Worm (Caenorhabditis elegans) whole organism, early embryonic: ENCODE results near the gene sri-67.

Experiments
- aly-1 ChIP-seq: sonication (generic microtip); optimal IDR thresholded peaks from 2 replicates; lab custom pipeline; 2016; ENCODE audit warnings: missing genetic modification characterization, missing compliant biosample characterization
- ama-1 ChIP-seq: fragments of 150-350 bp; optimal IDR thresholded peaks from 2 replicates; lab custom pipeline; 2014
- ets-7 ChIP-seq: sonication (generic microtip); optimal IDR thresholded peaks from 2 replicates; lab custom pipeline; 2016; ENCODE audit warnings: missing genotype, missing genetic modification characterization, missing compliant biosample characterization
- flt-1 ChIP-seq: fragments of 200-800 bp; sonication (Bioruptor generic); IDR thresholded peaks from 2 replicates; pipeline ENCODE4 v1.3.6; 2022; ENCODE audit warnings: missing genetic modification characterization, missing compliant biosample characterization
- hmbx-1 ChIP-seq: sonication (generic microtip); optimal IDR thresholded peaks from 2 replicates; lab custom pipeline; 2016; ENCODE audit warnings: mild to moderate bottlenecking, missing genetic modification characterization, missing compliant biosample characterization
- tbx-11 ChIP-seq: fragments of 200-800 bp; sonication (Bioruptor generic); IDR thresholded peaks from 2 replicates; pipeline ENCODE4 v1.3.6; 2022; ENCODE audit warnings: missing genetic modification characterization, missing compliant biosample characterization
- tbx-37 ChIP-seq: fragments of 200-800 bp; sonication (Bioruptor generic); conservative IDR thresholded peaks from 2 replicates; pipeline ENCODE4 v1.3.6; 2022; ENCODE audit warnings: missing genetic modification reagents, missing genetic modification characterization, missing compliant biosample characterization
- tra-4 ChIP-seq: sonication (generic microtip); optimal IDR thresholded peaks from 2 replicates; lab custom pipeline; 2017; ENCODE audit warnings: missing genetic modification characterization, missing compliant biosample characterization

ce11 chrV:20005724-20006132 is 17.9 kb downstream of the sri-67 start:
- TF ChIP-seq tra-4 (tag; lab: Kevin White, UChicago) (no peak), flt-1 (GFP tag; lab: Robert Waterston, UW) (no peak), ama-1 (lab: Kevin White, UChicago) (no peak), tbx-11 (no peak), ets-7 (tag; lab: Kevin White, UChicago) (no peak), aly-1 (no peak), tbx-37 (GFP tag; lab: Robert Waterston, UW) (no peak), hmbx-1 (tag; lab: Kevin White, UChicago) (no peak)
